Worm (Caenorhabditis elegans): ENCODE measurements around the gene F13D12.8.

Gene F13D12.8

ce11 chrII:11724362-11724761 is 8.0 kb downstream of the F13D12.8 start (continued):
- no peak for TF ChIP-seq mxl-2 (GFP tag; conservative IDR thresholded peaks at IDR 0.05)
- no peak for TF ChIP-seq Y105C5A.15 (GFP tag; IDR thresholded peaks at IDR 0.05)
- TF ChIP-seq nhr-237 (tag; optimal IDR thresholded peaks at IDR 0.05): no peak
- peak; percentile 50; the same call in 1 of the 2 replicates for TF ChIP-seq ceh-20 (GFP tag; IDR thresholded peaks at IDR 0.05)
- TF ChIP-seq rbr-2 (tag; optimal IDR thresholded peaks at IDR 0.05): peak; percentile 30
- no peak for TF ChIP-seq F26F4.8 (GFP tag; conservative IDR thresholded peaks at IDR 0.05)
- TF ChIP-seq T20F7.1 (GFP tag; optimal IDR thresholded peaks at IDR 0.05): peak; percentile 31
- peak; percentile 100 for TF ChIP-seq aha-1 (tag)
- no peak for TF ChIP-seq F10B5.3 (tag; optimal IDR thresholded peaks at IDR 0.05)
- no peak for TF ChIP-seq lin-1 (GFP tag; IDR thresholded peaks at IDR 0.05)
- TF ChIP-seq hlh-11 (tag; optimal IDR thresholded peaks at IDR 0.05): peak; percentile 53
- TF ChIP-seq lin-39 (tag; optimal IDR thresholded peaks at IDR 0.05): no peak
- TF ChIP-seq mep-1 (tag; optimal IDR thresholded peaks at IDR 0.05): peak; percentile 65
- no peak for TF ChIP-seq zfp-2 (tag; optimal IDR thresholded peaks at IDR 0.05)
- TF ChIP-seq nhr-77 (tag; optimal IDR thresholded peaks at IDR 0.05): no peak
- peak; percentile 36 to 55 for TF ChIP-seq mdl-1 (tag; optimal IDR thresholded peaks at IDR 0.05)
- no peak for TF ChIP-seq mdt-29 (GFP tag; IDR thresholded peaks at IDR 0.05)
- TF ChIP-seq ces-1 (GFP tag; optimal IDR thresholded peaks at IDR 0.05): no peak
- TF ChIP-seq unc-39 (tag; optimal IDR thresholded peaks at IDR 0.05): no peak
- TF ChIP-seq nhr-111 (GFP tag; optimal IDR thresholded peaks at IDR 0.05): no peak
- TF ChIP-seq fkh-10 (GFP tag; optimal IDR thresholded peaks at IDR 0.05): no peak
- TF ChIP-seq daf-16 (GFP tag; optimal IDR thresholded peaks at IDR 0.05): no peak
- TF ChIP-seq daf-16 (tag; optimal IDR thresholded peaks at IDR 0.05): no peak
- no peak for TF ChIP-seq nhr-6 (tag; optimal IDR thresholded peaks at IDR 0.05)
- TF ChIP-seq dmd-6 (GFP tag; IDR thresholded peaks at IDR 0.05): peak; percentile 28; the same call in 1 of the 2 replicates
- no peak for TF ChIP-seq dve-1 (tag; optimal IDR thresholded peaks at IDR 0.05; ENCODE audit: insufficient read depth)
- TF ChIP-seq spr-3 (GFP tag; optimal IDR thresholded peaks at IDR 0.05): no peak
- no peak for TF ChIP-seq ceh-82 (tag; optimal IDR thresholded peaks at IDR 0.05)

DNA sequence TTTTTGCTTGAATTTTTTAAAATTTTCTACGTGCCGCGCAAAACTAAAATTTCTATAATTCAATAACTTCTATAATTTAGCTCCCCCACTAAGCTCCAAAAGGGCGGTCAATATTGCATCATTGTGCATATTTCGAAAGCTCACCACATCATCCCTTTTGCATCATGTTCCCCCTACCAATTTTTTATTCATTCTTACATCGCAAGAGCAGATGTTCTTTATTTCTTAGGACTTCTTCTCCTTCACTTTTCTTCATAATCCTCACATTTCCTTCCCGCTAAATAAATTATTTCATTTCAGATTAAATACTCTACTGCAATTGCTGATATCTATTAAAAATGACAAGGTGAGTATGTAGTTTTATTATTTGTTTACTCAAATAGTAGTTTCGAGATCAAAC is 8.5 kb downstream of the F13D12.8 start, which contains the start of gene ldh-1:
Gene ldh-1 (plus strand): TSS at position 301 of the 400 bp plus-strand sequence.
- no peak for TF ChIP-seq nhr-41 (GFP tag; IDR thresholded peaks at IDR 0.05)
- TF ChIP-seq daf-16 (GFP tag; optimal IDR thresholded peaks at IDR 0.05): no peak
- TF ChIP-seq daf-16 (tag; optimal IDR thresholded peaks at IDR 0.05): peak; percentile 24

ce11 chrII:11722164-11722563 is 10.2 kb downstream of the F13D12.8 start:
- TF ChIP-seq nhr-11 (tag; optimal IDR thresholded peaks at IDR 0.05) (peak; percentile 11), unc-62 (GFP tag; optimal IDR thresholded peaks at IDR 0.05 in 1 of 2) (peak in 1 of 2 experiments; percentile 11), unc-62 (tag; optimal IDR thresholded peaks at IDR 0.05) (no peak), mes-2 (tag; optimal IDR thresholded peaks at IDR 0.05; ENCODE audit: poor library complexity, severe bottlenecking) (no peak), hif-1 (tag; optimal IDR thresholded peaks at IDR 0.05) (peak in 1 of 2 experiments; percentile 61), nhr-41 (GFP tag; IDR thresholded peaks at IDR 0.05) (no peak), aha-1 (tag) (peak; percentile 95)

DNA sequence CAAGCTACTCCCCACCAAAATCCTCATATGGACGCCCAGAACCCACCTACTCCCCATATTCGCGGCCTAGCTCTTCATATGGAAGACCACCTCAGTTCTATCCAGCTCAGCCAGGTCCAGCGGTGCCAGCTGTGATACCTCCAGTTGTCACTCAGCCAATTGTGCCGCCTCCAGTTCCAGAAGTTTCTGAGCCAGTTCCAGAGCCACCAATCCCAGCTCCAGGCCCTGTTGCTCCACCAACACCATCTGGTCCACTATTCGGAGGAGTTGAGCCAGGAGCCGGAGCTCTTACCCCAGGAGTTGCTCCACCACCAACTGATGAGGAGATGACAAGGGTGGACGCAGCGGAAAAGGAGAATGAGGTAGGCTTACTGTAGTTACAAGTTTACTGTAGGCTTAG is 10.8 kb downstream of the F13D12.8 start:
- no peak for TF ChIP-seq hif-1 (tag; optimal IDR thresholded peaks at IDR 0.05)
- peak; percentile 79 for TF ChIP-seq set-16 (GFP tag; IDR thresholded peaks at IDR 0.05)
- TF ChIP-seq php-3 (GFP tag; IDR thresholded peaks at IDR 0.05): 0 out of 2 replicates have a peak, but pooled peaks have one; percentile 26
- no peak for TF ChIP-seq lin-29 (GFP tag; IDR thresholded peaks at IDR 0.05)
- 0 out of 2 replicates have a peak, but pooled peaks have one; percentile 6 for TF ChIP-seq egl-43 (GFP tag; IDR thresholded peaks at IDR 0.05)

Data from whole organism, L4 larva.